Worm (Caenorhabditis elegans) whole organism, young adult: Measurements from ENCODE around the gene F38A6.4.
A peak's percentile ranks its signal among the peaks of the same experiment; 100 is the strongest.

Experiments
- B0019.2 ChIP-seq: fragments of 200-800 bp; sonication (Bioruptor generic); conservative IDR thresholded peaks from 2 replicates; pipeline ENCODE4 v1.3.6; 2022; ENCODE audit warnings: missing genetic modification reagents, missing genetic modification characterization, missing compliant biosample characterization
- C06A6.2 ChIP-seq: fragments of 200-800 bp; sonication (Bioruptor generic); conservative IDR thresholded peaks from 2 replicates; pipeline ENCODE4 v1.3.6; 2022; ENCODE audit warnings: missing genetic modification characterization, missing compliant biosample characterization
- C17E4.6 ChIP-seq: fragments of 200-800 bp; sonication (Bioruptor generic); IDR thresholded peaks from 2 replicates; pipeline ENCODE4 v1.3.6; 2022; ENCODE audit warnings: missing genetic modification reagents, missing genetic modification characterization, missing compliant biosample characterization
- D2030.7 ChIP-seq: fragments of 200-800 bp; sonication (Bioruptor generic); IDR thresholded peaks from 2 replicates; pipeline ENCODE4 v1.3.6; 2022; ENCODE audit warnings: missing genetic modification reagents, missing genetic modification characterization, missing compliant biosample characterization
- F23B12.7 ChIP-seq: sonication (generic microtip); optimal IDR thresholded peaks from 2 replicates; lab custom pipeline; 2017; ENCODE audit warnings: missing genetic modification characterization, mild to moderate bottlenecking, missing compliant biosample characterization, antibody characterized with exemption, moderate library complexity; ENCODE audit not compliant: insufficient read depth
- F37B4.10 ChIP-seq: fragments of 200-800 bp; sonication (Bioruptor generic); IDR thresholded peaks from 2 replicates; pipeline ENCODE4 v1.3.6; 2022; ENCODE audit warnings: missing genetic modification characterization, missing compliant biosample characterization
- F39B2.1 ChIP-seq: fragments of 200-800 bp; sonication (Bioruptor generic); IDR thresholded peaks from 2 replicates; pipeline ENCODE4 v1.3.6; 2022; ENCODE audit warnings: missing genetic modification reagents, missing genetic modification characterization, missing compliant biosample characterization
- F49E8.2 ChIP-seq: sonication (generic microtip); optimal IDR thresholded peaks from 3 replicates; lab custom pipeline; 2017; ENCODE audit warnings: missing genetic modification characterization, mild to moderate bottlenecking, missing compliant biosample characterization, antibody characterized with exemption, moderate library complexity; ENCODE audit not compliant: insufficient read depth
- F57A8.1 ChIP-seq: fragments of 200-800 bp; sonication (Bioruptor generic); optimal IDR thresholded peaks from 2 replicates; lab custom pipeline; 2018; ENCODE audit warnings: mild to moderate bottlenecking, missing genetic modification characterization, moderate library complexity, missing compliant biosample characterization
- K11D2.4 ChIP-seq: fragments of 200-800 bp; sonication (Bioruptor generic); IDR thresholded peaks from 2 replicates; pipeline ENCODE4 v1.3.6; 2022; ENCODE audit warnings: missing genetic modification reagents, missing genetic modification characterization, missing compliant biosample characterization
- K12H6.12 ChIP-seq: fragments of 200-800 bp; sonication (Bioruptor generic); optimal IDR thresholded peaks from 2 replicates; lab custom pipeline; 2018; ENCODE audit warnings: mild to moderate bottlenecking, missing genetic modification characterization, missing compliant biosample characterization
- T07F8.4 ChIP-seq: sonication (generic microtip); optimal IDR thresholded peaks from 2 replicates; lab custom pipeline; 2016; ENCODE audit warnings: mild to moderate bottlenecking, missing genetic modification characterization, moderate library complexity, missing compliant biosample characterization
- Y53G8AR.9 ChIP-seq: fragments of 200-800 bp; sonication (Bioruptor generic); conservative IDR thresholded peaks from 2 replicates; pipeline ENCODE4 v1.3.6; 2022; ENCODE audit warnings: missing genetic modification reagents, missing genetic modification characterization, missing compliant biosample characterization
- akir-1 ChIP-seq: fragments of 200-800 bp; sonication (Bioruptor generic); optimal IDR thresholded peaks from 2 replicates; lab custom pipeline; 2018; ENCODE audit warnings: mild to moderate bottlenecking, missing genetic modification characterization, moderate library complexity, missing compliant biosample characterization
- ama-1 ChIP-seq, 3 experiments: fragments of 150-350 bp in 1 of 3; sonication (generic microtip) in 2 of 3; optimal IDR thresholded peaks; 2 replicates each; lab custom pipeline; 2014 to 2018; ENCODE audit warnings: missing biosample characterization in 2 of 3, missing genetic modification characterization in 2 of 3, missing genetic modification reagents in 2 of 3
- attf-3 ChIP-seq: fragments of 200-800 bp; sonication (Bioruptor generic); conservative IDR thresholded peaks from 2 replicates; pipeline ENCODE4 v1.3.6; 2022; ENCODE audit warnings: missing genetic modification reagents, missing genetic modification characterization, missing compliant biosample characterization
- bed-2 ChIP-seq: fragments of 200-800 bp; sonication (Bioruptor generic); IDR thresholded peaks from 2 replicates; pipeline ENCODE4 v1.3.6; 2022; ENCODE audit warnings: missing genetic modification reagents, missing genetic modification characterization, missing compliant biosample characterization
- cebp-2 ChIP-seq: fragments of 200-800 bp; sonication (Bioruptor generic); IDR thresholded peaks from 2 replicates; pipeline ENCODE4 v1.3.6; 2022; ENCODE audit warnings: missing genetic modification characterization, missing compliant biosample characterization
- ceh-27 ChIP-seq: fragments of 200-800 bp; sonication (Bioruptor generic); optimal IDR thresholded peaks from 2 replicates; lab custom pipeline; 2018; ENCODE audit warnings: mild to moderate bottlenecking, missing genetic modification characterization, moderate library complexity, missing compliant biosample characterization
- ceh-40 ChIP-seq: fragments of 200-800 bp; sonication (Bioruptor generic); IDR thresholded peaks from 2 replicates; pipeline ENCODE4 v1.3.6; 2022; ENCODE audit warnings: missing genetic modification characterization, missing compliant biosample characterization
- ceh-91 ChIP-seq: fragments of 200-800 bp; sonication (Bioruptor generic); IDR thresholded peaks from 2 replicates; pipeline ENCODE4 v1.3.6; 2022; ENCODE audit warnings: missing genetic modification reagents, missing genetic modification characterization, missing compliant biosample characterization
- dpff-1 ChIP-seq: sonication (generic microtip); optimal IDR thresholded peaks from 2 replicates; lab custom pipeline; 2017; ENCODE audit warnings: mild to moderate bottlenecking, missing genetic modification characterization, missing compliant biosample characterization
- efl-1 ChIP-seq: fragments of 150-350 bp; optimal IDR thresholded peaks from 2 replicates; lab custom pipeline; 2014; ENCODE audit warnings: missing biosample characterization, missing genetic modification reagents, missing genetic modification characterization
- egl-44 ChIP-seq: fragments of 200-800 bp; sonication (Bioruptor generic); IDR thresholded peaks from 2 replicates; pipeline ENCODE4 v1.3.6; 2022; ENCODE audit warnings: missing genetic modification reagents, missing genetic modification characterization, missing compliant biosample characterization
- egrh-3 ChIP-seq: fragments of 200-800 bp; sonication (Bioruptor generic); IDR thresholded peaks from 2 replicates; pipeline ENCODE4 v1.3.6; 2022; ENCODE audit warnings: missing genetic modification reagents, missing genetic modification characterization, missing compliant biosample characterization
- ets-4 ChIP-seq: fragments of 200-800 bp; sonication (Bioruptor generic); optimal IDR thresholded peaks from 2 replicates; lab custom pipeline; 2018; ENCODE audit warnings: mild to moderate bottlenecking, missing genetic modification characterization, missing compliant biosample characterization
- gei-17 ChIP-seq: fragments of 200-800 bp; sonication (Bioruptor generic); optimal IDR thresholded peaks from 2 replicates; lab custom pipeline; 2018; ENCODE audit warnings: mild to moderate bottlenecking, missing genetic modification characterization, missing compliant biosample characterization
- hmg-20 ChIP-seq: fragments of 200-800 bp; sonication (Bioruptor generic); IDR thresholded peaks from 2 replicates; pipeline ENCODE4 v1.3.6; 2022; ENCODE audit warnings: missing genetic modification reagents, missing genetic modification characterization, missing compliant biosample characterization
- hsf-1 ChIP-seq: fragments of 200-800 bp; sonication (Bioruptor generic); IDR thresholded peaks from 2 replicates; pipeline ENCODE4 v1.3.6; 2022; ENCODE audit warnings: missing genetic modification reagents, missing genetic modification characterization, missing compliant biosample characterization
- lag-1 ChIP-seq: fragments of 200-800 bp; sonication (Bioruptor generic); IDR thresholded peaks from 2 replicates; pipeline ENCODE4 v1.3.6; 2022; ENCODE audit warnings: missing genetic modification reagents, missing genetic modification characterization, missing compliant biosample characterization
- let-526 ChIP-seq: fragments of 200-800 bp; sonication (Bioruptor generic); IDR thresholded peaks from 2 replicates; pipeline ENCODE4 v1.3.6; 2022; ENCODE audit warnings: missing genetic modification reagents, missing genetic modification characterization, missing compliant biosample characterization
- lin-54 ChIP-seq: fragments of 200-800 bp; sonication (Bioruptor generic); optimal IDR thresholded peaks from 2 replicates; lab custom pipeline; 2018; ENCODE audit warnings: mild to moderate bottlenecking, missing genetic modification characterization, missing compliant biosample characterization
- lsl-1 ChIP-seq: fragments of 200-800 bp; sonication (Bioruptor generic); optimal IDR thresholded peaks from 2 replicates; lab custom pipeline; 2018; ENCODE audit warnings: mild to moderate bottlenecking, missing genetic modification characterization, moderate library complexity, missing compliant biosample characterization
- madf-10 ChIP-seq: sonication (generic microtip); optimal IDR thresholded peaks from 2 replicates; lab custom pipeline; 2016; ENCODE audit warnings: mild to moderate bottlenecking, missing genetic modification characterization, missing compliant biosample characterization
- madf-3 ChIP-seq: fragments of 200-800 bp; sonication (Bioruptor generic); IDR thresholded peaks from 2 replicates; pipeline ENCODE4 v1.3.6; 2022; ENCODE audit warnings: missing genetic modification reagents, missing genetic modification characterization, missing compliant biosample characterization
- nfya-2 ChIP-seq: fragments of 200-800 bp; sonication (Bioruptor generic); IDR thresholded peaks from 2 replicates; pipeline ENCODE4 v1.3.6; 2022; ENCODE audit warnings: missing genetic modification reagents, missing genetic modification characterization, missing compliant biosample characterization
- nfyb-1 ChIP-seq: fragments of 200-800 bp; sonication (Bioruptor generic); IDR thresholded peaks from 2 replicates; pipeline ENCODE4 v1.3.6; 2022; ENCODE audit warnings: missing genetic modification reagents, missing genetic modification characterization, missing compliant biosample characterization
- nhr-120 ChIP-seq: fragments of 200-800 bp; sonication (Bioruptor generic); IDR thresholded peaks from 2 replicates; pipeline ENCODE4 v1.3.6; 2022; ENCODE audit warnings: missing genetic modification characterization, missing compliant biosample characterization
- rcor-1 ChIP-seq: fragments of 200-800 bp; sonication (Bioruptor generic); IDR thresholded peaks from 2 replicates; pipeline ENCODE4 v1.3.6; 2022; ENCODE audit warnings: missing genetic modification reagents, missing genetic modification characterization, missing compliant biosample characterization
- rec-8 ChIP-seq, 2 experiments: sonication (generic microtip); optimal IDR thresholded peaks; 2 replicates each; lab custom pipeline; 2016; ENCODE audit warnings: mild to moderate bottlenecking in 2 of 2, missing genetic modification characterization in 2 of 2, missing genetic modification reagents in 2 of 2, missing genotype in 2 of 2, missing biosample characterization in 1 of 2, missing compliant biosample characterization in 1 of 2, moderate library complexity in 1 of 2
- repo-1 ChIP-seq: sonication (generic microtip); optimal IDR thresholded peaks from 2 replicates; lab custom pipeline; 2017; ENCODE audit warnings: mild to moderate bottlenecking, missing genetic modification characterization, missing compliant biosample characterization
- snpc-1.3 ChIP-seq: sonication (generic microtip); optimal IDR thresholded peaks from 2 replicates; lab custom pipeline; 2017; ENCODE audit warnings: missing genetic modification characterization, mild to moderate bottlenecking, missing compliant biosample characterization, antibody characterized with exemption, moderate library complexity, missing genotype, missing genetic modification reagents; ENCODE audit not compliant: insufficient read depth
- sptf-2 ChIP-seq: fragments of 200-800 bp; sonication (Bioruptor generic); optimal IDR thresholded peaks from 2 replicates; lab custom pipeline; 2018; ENCODE audit warnings: mild to moderate bottlenecking, missing genetic modification characterization, missing compliant biosample characterization
- tlf-1 ChIP-seq: fragments of 200-800 bp; sonication (Bioruptor generic); optimal IDR thresholded peaks from 2 replicates; lab custom pipeline; 2018; ENCODE audit warnings: mild to moderate bottlenecking, missing genetic modification characterization, missing compliant biosample characterization
- ztf-22 ChIP-seq: fragments of 200-800 bp; sonication (Bioruptor generic); optimal IDR thresholded peaks from 2 replicates; lab custom pipeline; 2018; ENCODE audit warnings: mild to moderate bottlenecking, missing genetic modification characterization, moderate library complexity, missing compliant biosample characterization
- ztf-26 ChIP-seq: sonication (generic microtip); optimal IDR thresholded peaks from 2 replicates; lab custom pipeline; 2017; ENCODE audit warnings: missing genetic modification characterization, missing compliant biosample characterization
- ztf-6 ChIP-seq: fragments of 200-800 bp; sonication (Bioruptor generic); IDR thresholded peaks from 2 replicates; pipeline ENCODE4 v1.3.6; 2022; ENCODE audit warnings: missing genetic modification reagents, missing genetic modification characterization, missing compliant biosample characterization

The F38A6.4 gene

DNA sequence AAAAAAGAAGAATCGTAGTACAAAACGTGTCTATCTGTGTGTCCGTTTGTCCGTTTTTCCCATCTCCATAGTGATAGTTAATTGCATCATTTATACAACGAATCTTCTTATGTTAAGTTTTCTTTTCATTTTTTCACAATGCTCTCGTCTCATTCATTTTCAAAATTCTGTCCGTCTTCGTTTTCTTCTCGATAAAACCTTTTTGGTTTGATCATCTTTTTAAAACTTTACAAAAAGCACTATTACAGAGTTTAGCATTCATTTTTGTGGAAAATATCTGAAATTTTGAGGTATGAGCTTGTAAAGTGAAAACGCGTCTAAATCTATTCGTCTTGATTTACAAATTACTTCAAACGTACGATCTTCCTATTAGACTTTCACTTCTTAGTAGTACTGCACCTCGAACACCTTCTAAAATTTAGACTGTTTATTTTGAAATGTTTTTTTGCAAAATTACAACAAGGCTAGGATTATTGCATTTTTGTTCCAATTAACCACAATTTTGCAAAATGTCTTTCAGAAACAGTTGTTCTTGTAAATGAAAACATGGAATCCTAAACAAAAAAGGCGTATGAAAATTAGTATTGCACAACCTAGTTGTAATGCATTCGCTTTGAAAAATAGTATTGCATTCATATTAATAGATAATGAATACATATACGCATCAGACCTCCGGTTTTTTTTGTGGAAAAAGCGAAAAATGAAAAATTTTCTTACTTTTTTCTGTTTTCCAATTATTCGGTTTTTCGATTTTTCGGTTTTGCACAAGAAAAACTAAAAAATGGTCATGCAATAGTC, 10.1 kb upstream of the F38A6.4 start (continued):
- no peak for TF ChIP-seq D2030.7 (GFP tag; lab: Robert Waterston, UW)
- TF ChIP-seq akir-1: peak; percentile 28
- TF ChIP-seq gei-17 (GFP tag; lab: Kevin White, UChicago): no peak
- no peak for TF ChIP-seq ztf-6 (GFP tag; lab: Robert Waterston, UW)
- TF ChIP-seq repo-1 (tag; lab: Kevin White, UChicago): no peak
- no peak for TF ChIP-seq madf-3 (GFP tag; lab: Robert Waterston, UW)
- no peak for TF ChIP-seq nhr-120 (GFP tag; lab: Robert Waterston, UW)
- no peak for TF ChIP-seq C06A6.2
- peak; percentile 15 for TF ChIP-seq dpff-1 (tag; lab: Kevin White, UChicago)
- peak; percentile 10 for TF ChIP-seq ama-1 (optimal IDR thresholded peaks at IDR 0.05; lab: Kevin White, UChicago)
- TF ChIP-seq ama-1 (GFP tag; optimal IDR thresholded peaks at IDR 0.05; lab: Kevin White, UChicago): no peak
- TF ChIP-seq ceh-91 (GFP tag; lab: Robert Waterston, UW): no peak
- TF ChIP-seq let-526 (GFP tag; lab: Robert Waterston, UW): no peak
- no peak for TF ChIP-seq C17E4.6 (GFP tag; lab: Robert Waterston, UW)
- no peak for TF ChIP-seq K11D2.4
- TF ChIP-seq cebp-2 (GFP tag; lab: Robert Waterston, UW): no peak
- TF ChIP-seq lag-1 (GFP tag; lab: Robert Waterston, UW): no peak
- TF ChIP-seq snpc-1.3: no peak
- TF ChIP-seq rcor-1 (GFP tag; lab: Robert Waterston, UW): no peak
- no peak for TF ChIP-seq ztf-26 (tag; lab: Kevin White, UChicago)
- TF ChIP-seq rec-8 (tag; optimal IDR thresholded peaks at IDR 0.05; lab: Kevin White, UChicago): no peak
- no peak for TF ChIP-seq F49E8.2
- TF ChIP-seq ztf-22: no peak
- TF ChIP-seq ceh-27 (GFP tag; lab: Kevin White, UChicago): no peak
- no peak for TF ChIP-seq B0019.2 (GFP tag; lab: Robert Waterston, UW)
- no peak for TF ChIP-seq bed-2 (GFP tag; lab: Robert Waterston, UW)
- peak; percentile 62 for TF ChIP-seq nfyb-1
- no peak for TF ChIP-seq sptf-2
- TF ChIP-seq T07F8.4: no peak
- no peak; the same call in 1 of the 2 replicates for TF ChIP-seq Y53G8AR.9 (GFP tag; lab: Robert Waterston, UW)
- no peak for TF ChIP-seq ceh-40
- TF ChIP-seq madf-10 (tag; lab: Kevin White, UChicago): peak; percentile 72
- no peak for TF ChIP-seq nfya-2 (GFP tag; lab: Robert Waterston, UW)
- no peak for TF ChIP-seq F23B12.7 (tag; lab: Kevin White, UChicago)
- TF ChIP-seq F39B2.1 (GFP tag; lab: Robert Waterston, UW): no peak
- no peak for TF ChIP-seq K12H6.12 (tag; lab: Kevin White, UChicago)
- no peak for TF ChIP-seq lsl-1 (GFP tag; lab: Kevin White, UChicago)
- no peak for TF ChIP-seq F37B4.10 (GFP tag; lab: Robert Waterston, UW)
- TF ChIP-seq F57A8.1: no peak
- no peak for TF ChIP-seq attf-3 (GFP tag; lab: Robert Waterston, UW)
- no peak for TF ChIP-seq hsf-1 (GFP tag; lab: Robert Waterston, UW)
- TF ChIP-seq lin-54 (GFP tag; lab: Kevin White, UChicago): peak; percentile 40
- peak; percentile 10 for TF ChIP-seq tlf-1 (GFP tag; lab: Kevin White, UChicago)
- TF ChIP-seq egl-44 (GFP tag; lab: Robert Waterston, UW): no peak
- TF ChIP-seq efl-1 (GFP tag; lab: Kevin White, UChicago): no peak
- TF ChIP-seq ets-4 (GFP tag; lab: Kevin White, UChicago): no peak
- TF ChIP-seq hmg-20 (GFP tag; lab: Robert Waterston, UW): no peak
- no peak for TF ChIP-seq egrh-3 (GFP tag; lab: Robert Waterston, UW)
